Fruit fly (Drosophila melanogaster) whole organism, embryonic: ENCODE results near the gene CG7379.

Experiments
- Blimp-1 ChIP-seq: fragments of 200-800 bp; sonication (Bioruptor generic); optimal IDR thresholded peaks from 3 replicates; lab custom pipeline; 2018; ENCODE audit warnings: missing biosample characterization, missing genetic modification characterization, mild to moderate bottlenecking, moderate library complexity, missing genetic modification reagents
- CG11093 ChIP-seq: fragments of 200-800 bp; sonication (Bioruptor generic); IDR thresholded peaks from 3 replicates; pipeline ENCODE4 v1.3.6; 2022; ENCODE audit warnings: missing biosample characterization, missing genetic modification characterization
- CG15514 ChIP-seq: fragments of 200-800 bp; sonication (Bioruptor generic); optimal IDR thresholded peaks from 3 replicates; lab custom pipeline; 2017; ENCODE audit warnings: missing biosample characterization, missing genetic modification characterization, mild to moderate bottlenecking, moderate library complexity, missing genetic modification reagents
- CG1832 ChIP-seq: fragments of 200-800 bp; sonication (Bioruptor generic); optimal IDR thresholded peaks from 2 replicates; lab custom pipeline; 2017; ENCODE audit warnings: missing biosample characterization, mild to moderate bottlenecking, missing genetic modification characterization, inconsistent platforms
- CG18599 ChIP-seq: fragments of 200-800 bp; sonication (Bioruptor generic); optimal IDR thresholded peaks from 3 replicates; lab custom pipeline; 2017; ENCODE audit warnings: missing biosample characterization, missing genetic modification characterization, mild to moderate bottlenecking, moderate library complexity, missing genetic modification reagents
- CG2129 ChIP-seq: fragments of 200-800 bp; sonication (Bioruptor generic); IDR thresholded peaks from 2 replicates; pipeline ENCODE4 v1.3.6; 2022; ENCODE audit warnings: missing biosample characterization, missing genetic modification characterization; ENCODE audit not compliant: partially characterized antibody
- CG31441 ChIP-seq: fragments of 200-800 bp; sonication (Bioruptor generic); IDR thresholded peaks from 2 replicates; pipeline ENCODE4 v1.3.6; 2022; ENCODE audit warnings: missing biosample characterization, missing genetic modification characterization
- CG42726 ChIP-seq: fragments of 200-800 bp; sonication (Bioruptor generic); IDR thresholded peaks from 2 replicates; pipeline ENCODE4 v1.3.6; 2022; ENCODE audit warnings: missing biosample characterization, missing genetic modification characterization; ENCODE audit not compliant: partially characterized antibody
- CG4617 ChIP-seq: fragments of 200-800 bp; sonication (Bioruptor generic); optimal IDR thresholded peaks from 3 replicates; lab custom pipeline; 2016; ENCODE audit warnings: missing biosample characterization, missing genetic modification characterization, borderline replicate concordance
- CG6791 ChIP-seq: fragments of 200-800 bp; sonication (Bioruptor generic); IDR thresholded peaks from 3 replicates; pipeline ENCODE4 v1.3.6; 2022; ENCODE audit warnings: missing biosample characterization, missing genetic modification characterization; ENCODE audit not compliant: partially characterized antibody
- CG6854 ChIP-seq: fragments of 200-800 bp; sonication (Bioruptor generic); optimal IDR thresholded peaks from 3 replicates; lab custom pipeline; 2017; ENCODE audit warnings: missing biosample characterization, mild to moderate bottlenecking, missing genetic modification characterization
- CG7556 ChIP-seq: fragments of 200-800 bp; sonication (Bioruptor generic); optimal IDR thresholded peaks from 2 replicates; lab custom pipeline; 2017; ENCODE audit warnings: missing biosample characterization, mild to moderate bottlenecking, missing genetic modification characterization
- CG7987 ChIP-seq: fragments of 200-800 bp; sonication (Bioruptor generic); optimal IDR thresholded peaks from 2 replicates; lab custom pipeline; 2018; ENCODE audit warnings: missing biosample characterization, mild to moderate bottlenecking, missing genetic modification characterization, moderate library complexity
- CG8388 ChIP-seq: fragments of 200-800 bp; sonication (Bioruptor generic); optimal IDR thresholded peaks from 2 replicates; lab custom pipeline; 2019; ENCODE audit warnings: missing biosample characterization, mild to moderate bottlenecking, missing genetic modification characterization, moderate library complexity
- CG8478 ChIP-seq: fragments of >200 bp; optimal IDR thresholded peaks from 2 replicates; lab custom pipeline; 2018
- CHES-1-like ChIP-seq: fragments of 200-800 bp; sonication (Bioruptor generic); optimal IDR thresholded peaks from 2 replicates; lab custom pipeline; 2016; ENCODE audit warnings: missing biosample characterization, missing genetic modification characterization
- Dref ChIP-seq: fragments of 200-800 bp; sonication (Bioruptor generic); IDR thresholded peaks from 2 replicates; pipeline ENCODE4 v1.3.6; 2022; ENCODE audit warnings: missing biosample characterization, missing genetic modification characterization
- HHEX ChIP-seq: fragments of 200-800 bp; sonication (Bioruptor generic); optimal IDR thresholded peaks from 3 replicates; lab custom pipeline; 2017; ENCODE audit warnings: missing biosample characterization, mild to moderate bottlenecking, missing genetic modification characterization, missing genetic modification reagents
- HLH3B ChIP-seq: fragments of 200-800 bp; sonication (Bioruptor generic); IDR thresholded peaks from 2 replicates; pipeline ENCODE4 v1.3.6; 2022; ENCODE audit warnings: missing biosample characterization, missing genetic modification characterization
- Hey ChIP-seq: fragments of 200-800 bp; sonication (Bioruptor generic); optimal IDR thresholded peaks from 3 replicates; lab custom pipeline; 2018; ENCODE audit warnings: missing biosample characterization, mild to moderate bottlenecking, missing genetic modification characterization
- HmgZ ChIP-seq: fragments of 200-800 bp; sonication (Bioruptor generic); optimal IDR thresholded peaks from 2 replicates; lab custom pipeline; 2018; ENCODE audit warnings: missing biosample characterization, mild to moderate bottlenecking, missing genetic modification characterization
- Hmx ChIP-seq: fragments of 200-800 bp; sonication (Bioruptor generic); optimal IDR thresholded peaks from 2 replicates; lab custom pipeline; 2016; ENCODE audit warnings: missing biosample characterization, missing genetic modification characterization
- Lpt ChIP-seq: fragments of >200 bp; optimal IDR thresholded peaks from 2 replicates; lab custom pipeline; 2018; ENCODE audit warnings: missing biosample characterization, missing genetic modification characterization
- NC2α ChIP-seq: fragments of 200-800 bp; sonication (Bioruptor generic); optimal IDR thresholded peaks from 2 replicates; lab custom pipeline; 2016; ENCODE audit warnings: missing biosample characterization, missing genetic modification characterization
- Oli ChIP-seq: fragments of 200-800 bp; sonication (Bioruptor generic); optimal IDR thresholded peaks from 2 replicates; lab custom pipeline; 2018; ENCODE audit warnings: missing biosample characterization, mild to moderate bottlenecking, missing genetic modification characterization, moderate library complexity
- Poxn ChIP-seq: fragments of 200-800 bp; sonication (Bioruptor generic); IDR thresholded peaks from 2 replicates; pipeline ENCODE4 v1.3.6; 2022; ENCODE audit warnings: missing biosample characterization, missing genetic modification characterization
- Scr ChIP-seq: fragments of 200-800 bp; sonication (Bioruptor generic); IDR thresholded peaks from 2 replicates; pipeline ENCODE4 v1.3.6; 2022; ENCODE audit warnings: missing biosample characterization, missing genetic modification characterization; ENCODE audit not compliant: partially characterized antibody
- Sry-δ ChIP-seq: fragments of 200-800 bp; sonication (Bioruptor generic); optimal IDR thresholded peaks from 2 replicates; lab custom pipeline; 2016; ENCODE audit warnings: missing biosample characterization, missing genetic modification characterization
- Trl ChIP-seq, 3 experiments: fragments of >200 bp in 2 of 3; fragments of 200-800 bp in 1 of 3; sonication (Bioruptor generic) in 1 of 3; optimal IDR thresholded peaks; 2 replicates in 1 of 3; 3 replicates in 2 of 3; lab custom pipeline; 2016 to 2017; ENCODE audit warnings: missing biosample characterization in 1 of 3, missing genetic modification characterization in 1 of 3
- ap ChIP-seq: fragments of 200-800 bp; sonication (Bioruptor generic); IDR thresholded peaks from 2 replicates; pipeline ENCODE4 v1.3.6; 2022; ENCODE audit warnings: missing biosample characterization, missing genetic modification characterization
- bsh ChIP-seq, 2 experiments: fragments of 200-800 bp; sonication (Bioruptor generic); optimal IDR thresholded peaks; 2 replicates each; lab custom pipeline; 2017 to 2018; ENCODE audit warnings: mild to moderate bottlenecking in 2 of 2, missing biosample characterization in 2 of 2, missing genetic modification characterization in 2 of 2, moderate library complexity in 1 of 2
- corto ChIP-seq: fragments of 200-800 bp; sonication (Bioruptor generic); optimal IDR thresholded peaks from 2 replicates; lab custom pipeline; 2016; ENCODE audit warnings: missing biosample characterization, mild to moderate bottlenecking, missing genetic modification characterization, moderate library complexity
- croc ChIP-seq: fragments of 200-800 bp; sonication (Bioruptor generic); conservative IDR thresholded peaks from 3 replicates; pipeline ENCODE4 v1.3.6; 2022; ENCODE audit warnings: missing biosample characterization, missing genetic modification characterization
- dimm ChIP-seq: fragments of 200-800 bp; sonication (Bioruptor generic); IDR thresholded peaks from 2 replicates; pipeline ENCODE4 v1.3.6; 2022; ENCODE audit warnings: missing biosample characterization, missing genetic modification characterization
- dysf ChIP-seq: fragments of 200-800 bp; sonication (Bioruptor generic); IDR thresholded peaks from 3 replicates; pipeline ENCODE4 v1.3.6; 2022; ENCODE audit warnings: missing biosample characterization, missing genetic modification characterization
- ems ChIP-seq: fragments of 200-800 bp; sonication (Bioruptor generic); optimal IDR thresholded peaks from 3 replicates; lab custom pipeline; 2016; ENCODE audit warnings: missing biosample characterization, missing genetic modification characterization
- gcm2 ChIP-seq: fragments of 200-800 bp; sonication (Bioruptor generic); optimal IDR thresholded peaks from 2 replicates; lab custom pipeline; 2016; ENCODE audit warnings: missing biosample characterization, missing genetic modification characterization
- hb ChIP-seq: fragments of 200-800 bp; sonication (Bioruptor generic); IDR thresholded peaks from 3 replicates; pipeline ENCODE4 v1.3.6; 2022; ENCODE audit warnings: missing biosample characterization, missing genetic modification characterization; ENCODE audit not compliant: partially characterized antibody
- jumu ChIP-seq: fragments of 200-800 bp; sonication (Bioruptor generic); optimal IDR thresholded peaks from 3 replicates; lab custom pipeline; 2016; ENCODE audit warnings: missing biosample characterization, missing genetic modification characterization
- kah ChIP-seq: fragments of 200-800 bp; sonication (Bioruptor generic); optimal IDR thresholded peaks from 2 replicates; lab custom pipeline; 2018; ENCODE audit warnings: missing biosample characterization, mild to moderate bottlenecking, missing genetic modification characterization
- nerfin-1 ChIP-seq: fragments of 200-800 bp; sonication (Bioruptor generic); optimal IDR thresholded peaks from 3 replicates; lab custom pipeline; 2019; ENCODE audit warnings: missing biosample characterization, mild to moderate bottlenecking, missing genetic modification characterization, moderate library complexity
- nmo ChIP-seq: fragments of 200-800 bp; sonication (Bioruptor generic); optimal IDR thresholded peaks from 2 replicates; lab custom pipeline; 2018; ENCODE audit warnings: missing biosample characterization, mild to moderate bottlenecking, missing genetic modification characterization, moderate library complexity
- pzg ChIP-seq: fragments of 200-800 bp; sonication (Bioruptor generic); optimal IDR thresholded peaks from 3 replicates; lab custom pipeline; 2018; ENCODE audit warnings: missing biosample characterization, mild to moderate bottlenecking, missing genetic modification characterization, moderate library complexity
- sd ChIP-seq: fragments of 200-800 bp; sonication (Bioruptor generic); optimal IDR thresholded peaks from 3 replicates; lab custom pipeline; 2018; ENCODE audit warnings: missing biosample characterization, mild to moderate bottlenecking, missing genetic modification characterization, moderate library complexity
- sens ChIP-seq: fragments of 200-800 bp; sonication (Bioruptor generic); peaks from one replicate; lab custom pipeline; 2016; ENCODE audit warnings: missing biosample characterization, missing genetic modification characterization
- shn ChIP-seq: fragments of 200-800 bp; sonication (Bioruptor generic); optimal IDR thresholded peaks from 3 replicates; lab custom pipeline; 2016; ENCODE audit warnings: missing biosample characterization, missing genetic modification characterization
- unpg ChIP-seq: fragments of 200-800 bp; sonication (Bioruptor generic); optimal IDR thresholded peaks from 3 replicates; lab custom pipeline; 2018; ENCODE audit warnings: missing biosample characterization, mild to moderate bottlenecking, missing genetic modification characterization, moderate library complexity
- z ChIP-seq: fragments of 200-800 bp; sonication (Bioruptor generic); IDR thresholded peaks from 3 replicates; pipeline ENCODE4 v1.3.6; 2022; ENCODE audit warnings: missing biosample characterization, missing genetic modification characterization
- zen2 ChIP-seq: fragments of 200-800 bp; sonication (Bioruptor generic); IDR thresholded peaks from 3 replicates; pipeline ENCODE4 v1.3.6; 2022; ENCODE audit warnings: missing biosample characterization, missing genetic modification characterization; ENCODE audit not compliant: partially characterized antibody

The CG7379 gene

dm6 chr3R:17798211-17798737 lies at the start of gene CG7379 (continued):
- peak; percentile 81 for TF ChIP-seq nmo (GFP tag; lab: Kevin White, UChicago)
- no peak for TF ChIP-seq CG42726 (GFP tag; lab: Robert Waterston, UW)
- peak; percentile 55 for TF ChIP-seq Sry-δ (GFP tag; lab: Kevin White, UChicago)
- TF ChIP-seq Trl (optimal IDR thresholded peaks at IDR 0.05; lab: Kevin White, UChicago): no peak
- TF ChIP-seq Trl (GFP tag; optimal IDR thresholded peaks at IDR 0.05; lab: Kevin White, UChicago): peak; percentile 80
- peak; percentile 85 for TF ChIP-seq shn (GFP tag; lab: Kevin White, UChicago)
- peak; percentile 81 for TF ChIP-seq HLH3B (GFP tag; lab: Robert Waterston, UW)
- TF ChIP-seq CHES-1-like (GFP tag; lab: Kevin White, UChicago): peak; percentile 77
- TF ChIP-seq CG4617: peak; percentile 84
- peak; percentile 44 for TF ChIP-seq gcm2 (GFP tag; lab: Kevin White, UChicago)
- TF ChIP-seq HmgZ: peak; percentile 93
- TF ChIP-seq Hey: peak; percentile 29
- TF ChIP-seq CG8478 (lab: Kevin White, UChicago): peak; percentile 57
- peak; percentile 92 for TF ChIP-seq sens (GFP tag; lab: Kevin White, UChicago)
- TF ChIP-seq HHEX (GFP tag; lab: Kevin White, UChicago): peak; percentile 85
- peak; percentile 88 for TF ChIP-seq CG7556 (GFP tag; lab: Kevin White, UChicago)
- TF ChIP-seq CG15514: peak; percentile 85
- no peak for TF ChIP-seq zen2 (GFP tag; lab: Robert Waterston, UW)
- TF ChIP-seq dysf (GFP tag; lab: Robert Waterston, UW): peak; percentile 81
- peak; percentile 40; the same call in 1 of the 3 replicates for TF ChIP-seq croc (GFP tag; lab: Robert Waterston, UW)
- no peak for TF ChIP-seq CG1832
- no peak for TF ChIP-seq corto
- TF ChIP-seq NC2α (GFP tag; lab: Kevin White, UChicago): peak; percentile 59
- TF ChIP-seq Lpt (GFP tag; lab: Kevin White, UChicago): no peak
- TF ChIP-seq dimm (GFP tag; lab: Robert Waterston, UW): peak; percentile 31; the same call in 1 of the 2 replicates
- TF ChIP-seq pzg (GFP tag; lab: Kevin White, UChicago): peak; percentile 82
- TF ChIP-seq Blimp-1 (GFP tag; lab: Kevin White, UChicago): no peak
- peak; percentile 43 to 60 for TF ChIP-seq bsh (GFP tag; optimal IDR thresholded peaks at IDR 0.05; lab: Kevin White, UChicago)
- peak; percentile 65 for TF ChIP-seq Oli (tag; lab: Kevin White, UChicago)
- peak; percentile 80 for TF ChIP-seq jumu
- TF ChIP-seq Hmx (GFP tag; lab: Kevin White, UChicago): peak; percentile 47
- TF ChIP-seq ems (GFP tag; lab: Kevin White, UChicago): peak; percentile 81
- no peak for TF ChIP-seq hb (GFP tag; lab: Robert Waterston, UW)
- TF ChIP-seq CG2129: no peak
- peak; percentile 71 for TF ChIP-seq nerfin-1 (tag; lab: Kevin White, UChicago)
- peak; percentile 84 for TF ChIP-seq CG7987 (GFP tag; lab: Kevin White, UChicago)
- TF ChIP-seq CG6791 (GFP tag; lab: Robert Waterston, UW): 0 out of 3 replicates have a peak, but pooled peaks have one; percentile 18
- TF ChIP-seq Poxn (GFP tag; lab: Robert Waterston, UW): peak; percentile 33; the same call in 1 of the 2 replicates
- TF ChIP-seq CG11093 (GFP tag; lab: Robert Waterston, UW): peak; percentile 49; the same call in 1 of the 3 replicates
- TF ChIP-seq CG18599 (GFP tag; lab: Kevin White, UChicago): peak; percentile 92
- no peak for TF ChIP-seq kah (GFP tag; lab: Kevin White, UChicago)
- no peak for TF ChIP-seq z (GFP tag; lab: Robert Waterston, UW)
- TF ChIP-seq sd: no peak
- TF ChIP-seq ap (GFP tag; lab: Robert Waterston, UW): no peak
- peak; percentile 52 for TF ChIP-seq CG8388 (GFP tag; lab: Kevin White, UChicago)
- 0 out of 2 replicates have a peak, but pooled peaks have one; percentile 11 for TF ChIP-seq Scr
- TF ChIP-seq unpg (GFP tag; lab: Kevin White, UChicago): peak; percentile 55
- TF ChIP-seq Dref (GFP tag; lab: Robert Waterston, UW): peak; percentile 45
- TF ChIP-seq CG6854 (GFP tag; lab: Kevin White, UChicago): no peak
- TF ChIP-seq CG31441: peak; percentile 71
